Fruit fly (Drosophila melanogaster) whole organism: ENCODE data around the gene Hr78.

Experiments
- CG8478 ChIP-seq: fragments of >200 bp; optimal IDR thresholded peaks from 2 replicates; lab custom pipeline; 2018; ENCODE audit warnings: inconsistent platforms
- Dll ChIP-seq: fragments of >200 bp; optimal IDR thresholded peaks from 2 replicates; lab custom pipeline; 2017
- EcR ChIP-seq, 2 experiments: fragments of >200 bp; optimal IDR thresholded peaks; 2 replicates each; lab custom pipeline; 2017; ENCODE audit warnings: missing biosample characterization in 2 of 2, missing genetic modification characterization in 2 of 2, missing genetic modification reagents in 2 of 2
- pan ChIP-seq: fragments of >200 bp; optimal IDR thresholded peaks from 2 replicates; lab custom pipeline; 2017
- psq ChIP-seq: fragments of >200 bp; optimal IDR thresholded peaks from 2 replicates; lab custom pipeline; 2017
- usp ChIP-seq: fragments of >200 bp; optimal IDR thresholded peaks from 2 replicates; lab custom pipeline; 2017; ENCODE audit warnings: missing biosample characterization, missing genetic modification characterization, mixed read lengths

DNA sequence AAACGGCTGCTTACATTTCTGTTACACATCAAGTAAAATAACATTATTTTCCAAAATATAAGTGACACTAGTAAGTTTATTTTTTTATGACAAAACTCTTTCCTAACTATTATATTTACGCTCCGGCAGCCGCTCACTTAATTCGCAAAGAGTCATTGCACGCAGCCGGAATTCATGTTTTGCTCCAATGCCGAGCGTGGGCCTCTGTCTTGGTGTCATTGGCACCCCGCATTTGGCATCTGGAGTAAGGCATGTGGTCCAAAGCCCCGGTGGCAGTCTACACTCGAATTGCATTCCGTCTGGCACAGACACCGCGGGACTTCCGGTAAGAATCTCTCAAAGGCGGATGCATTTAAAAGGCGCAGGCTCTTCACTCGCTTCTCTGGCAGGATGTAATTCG is 11.3 kb upstream of the Hr78 start:
- no peak for TF ChIP-seq pan (lab: Kevin White, UChicago)
- TF ChIP-seq usp: no peak
- TF ChIP-seq Dll (lab: Kevin White, UChicago): no peak
- TF ChIP-seq EcR (GFP tag; optimal IDR thresholded peaks at IDR 0.05; lab: Kevin White, UChicago): peak in 1 of 2 experiments; percentile 57
- no peak for TF ChIP-seq psq (lab: Kevin White, UChicago)
- no peak for TF ChIP-seq CG8478 (lab: Kevin White, UChicago)
